Worm (Caenorhabditis elegans) whole organism, L1 larva: ENCODE measurements around the gene pod-2.

Source experiments
- C34B4.2 ChIP-seq: sonication (generic microtip); optimal IDR thresholded peaks from 2 replicates; lab custom pipeline; 2017; ENCODE audit warnings: mild to moderate bottlenecking, missing genetic modification characterization, missing compliant biosample characterization
- ama-1 ChIP-seq: fragments of 150-350 bp; optimal IDR thresholded peaks from 2 replicates; lab custom pipeline; 2014
- blmp-1 ChIP-seq: fragments of 150-350 bp; optimal IDR thresholded peaks from 2 replicates; lab custom pipeline; 2014; ENCODE audit warnings: missing biosample characterization, missing genetic modification characterization
- ceh-8 ChIP-seq: fragments of 200-800 bp; sonication (Bioruptor generic); optimal IDR thresholded peaks from 2 replicates; lab custom pipeline; 2018; ENCODE audit warnings: mild to moderate bottlenecking, missing genetic modification characterization, moderate library complexity, missing compliant biosample characterization
- ceh-82 ChIP-seq, 3 experiments: fragments of 150-350 bp in 1 of 3; sonication (generic microtip) in 2 of 3; optimal IDR thresholded peaks; 2 replicates each; lab custom pipeline; 2014 to 2017; ENCODE audit warnings: missing biosample characterization in 3 of 3, missing genetic modification characterization in 3 of 3
- ceh-88 ChIP-seq: fragments of 200-800 bp; sonication (Bioruptor generic); IDR thresholded peaks from 2 replicates; pipeline ENCODE4 v1.3.6; 2022; ENCODE audit warnings: missing genetic modification characterization, missing compliant biosample characterization
- ces-1 ChIP-seq: fragments of 150-350 bp; optimal IDR thresholded peaks from 2 replicates; lab custom pipeline; 2014; ENCODE audit warnings: missing biosample characterization, missing genetic modification reagents, missing genetic modification characterization
- efl-1 ChIP-seq, 4 experiments: fragments of 150-350 bp; optimal IDR thresholded peaks in 3 of 4; peaks in 1 of 4; 1 replicate in 1 of 4; 2 replicates in 3 of 4; lab custom pipeline; 2014; ENCODE audit warnings: missing biosample characterization in 2 of 4, missing genetic modification characterization in 2 of 4, missing genetic modification reagents in 2 of 4
- efl-3 ChIP-seq: fragments of 200-800 bp; sonication (Bioruptor generic); optimal IDR thresholded peaks from 2 replicates; lab custom pipeline; 2018; ENCODE audit warnings: mild to moderate bottlenecking, missing genetic modification characterization, missing compliant biosample characterization
- egl-27 ChIP-seq, 2 experiments: fragments of 150-350 bp in 1 of 2; sonication (generic microtip); optimal IDR thresholded peaks; 3 replicates each; lab custom pipeline; 2017 to 2018; ENCODE audit warnings: missing biosample characterization in 2 of 2, missing genetic modification characterization in 2 of 2, missing genetic modification reagents in 2 of 2
- elt-2 ChIP-seq: sonication (generic microtip); optimal IDR thresholded peaks from 2 replicates; lab custom pipeline; 2016; ENCODE audit warnings: missing genetic modification characterization, mild to moderate bottlenecking, inconsistent platforms, missing compliant biosample characterization, missing genetic modification reagents
- elt-3 ChIP-seq, 6 experiments: fragments of 150-350 bp in 1 of 6; sonication (generic microtip); optimal IDR thresholded peaks; 2 replicates each; lab custom pipeline; 2017 to 2018; ENCODE audit warnings: missing biosample characterization in 6 of 6, missing genetic modification characterization in 6 of 6, inconsistent platforms in 1 of 6
- ets-5 ChIP-seq: fragments of 200-800 bp; sonication (Bioruptor generic); IDR thresholded peaks from 2 replicates; pipeline ENCODE4 v1.3.6; 2022; ENCODE audit warnings: missing genetic modification characterization, missing compliant biosample characterization
- fkh-8 ChIP-seq: sonication (generic microtip); optimal IDR thresholded peaks from 2 replicates; lab custom pipeline; 2016; ENCODE audit warnings: mild to moderate bottlenecking, missing genetic modification characterization, missing compliant biosample characterization
- grh-1 ChIP-seq: fragments of 200-800 bp; sonication (Bioruptor generic); IDR thresholded peaks from 2 replicates; pipeline ENCODE4 v1.3.6; 2022; ENCODE audit warnings: missing genetic modification reagents, missing genetic modification characterization, missing compliant biosample characterization
- hlh-17 ChIP-seq: fragments of 200-800 bp; sonication (Bioruptor generic); optimal IDR thresholded peaks from 2 replicates; lab custom pipeline; 2018; ENCODE audit warnings: missing genetic modification characterization, mild to moderate bottlenecking, missing compliant biosample characterization, moderate library complexity, borderline replicate concordance
- hlh-4 ChIP-seq: sonication (generic microtip); optimal IDR thresholded peaks from 2 replicates; lab custom pipeline; 2016; ENCODE audit warnings: mild to moderate bottlenecking, missing genetic modification characterization, missing compliant biosample characterization
- jun-1 ChIP-seq: fragments of 150-350 bp; optimal IDR thresholded peaks from 2 replicates; lab custom pipeline; 2014; ENCODE audit warnings: missing biosample characterization, missing genetic modification reagents, missing genetic modification characterization
- lin-13 ChIP-seq: fragments of 150-350 bp; optimal IDR thresholded peaks from 2 replicates; lab custom pipeline; 2014; ENCODE audit warnings: missing biosample characterization, missing genetic modification reagents, missing genetic modification characterization
- lin-14 ChIP-seq: fragments of 200-800 bp; sonication (Bioruptor generic); optimal IDR thresholded peaks from 2 replicates; lab custom pipeline; 2018; ENCODE audit warnings: mild to moderate bottlenecking, missing genetic modification characterization, moderate library complexity, missing compliant biosample characterization
- lin-35 ChIP-seq, 2 experiments: fragments of 150-350 bp; optimal IDR thresholded peaks; 2 replicates each; lab custom pipeline; 2014; ENCODE audit warnings: missing biosample characterization in 2 of 2, missing genetic modification characterization in 2 of 2, missing genetic modification reagents in 2 of 2
- lir-3 ChIP-seq: sonication (generic microtip); optimal IDR thresholded peaks from 2 replicates; lab custom pipeline; 2016; ENCODE audit warnings: mild to moderate bottlenecking, missing genetic modification characterization, moderate library complexity, missing compliant biosample characterization; ENCODE audit not compliant: poor library complexity
- lsy-2 ChIP-seq, 2 experiments: fragments of 150-350 bp; optimal IDR thresholded peaks; 2 replicates each; lab custom pipeline; 2014; ENCODE audit warnings: missing biosample characterization in 2 of 2, missing genetic modification characterization in 2 of 2
- mdl-1 ChIP-seq, 2 experiments: fragments of 150-350 bp; optimal IDR thresholded peaks; 2 replicates each; lab custom pipeline; 2014 to 2017; ENCODE audit warnings: missing biosample characterization in 2 of 2, missing genetic modification characterization in 2 of 2, inconsistent platforms in 1 of 2
- mef-2 ChIP-seq: fragments of 150-350 bp; optimal IDR thresholded peaks from 2 replicates; lab custom pipeline; 2014; ENCODE audit warnings: missing biosample characterization, missing genetic modification characterization
- mep-1 ChIP-seq: fragments of 150-350 bp; optimal IDR thresholded peaks from 2 replicates; lab custom pipeline; 2014; ENCODE audit warnings: missing biosample characterization, missing genetic modification characterization
- nhr-11 ChIP-seq: fragments of 150-350 bp; optimal IDR thresholded peaks from 2 replicates; lab custom pipeline; 2014; ENCODE audit warnings: missing biosample characterization, missing genetic modification characterization
- nhr-20 ChIP-seq: sonication (generic microtip); optimal IDR thresholded peaks from 2 replicates; lab custom pipeline; 2016; ENCODE audit warnings: mild to moderate bottlenecking, missing genetic modification characterization, missing compliant biosample characterization
- nhr-28 ChIP-seq: fragments of 150-350 bp; optimal IDR thresholded peaks from 2 replicates; lab custom pipeline; 2014; ENCODE audit warnings: missing biosample characterization, missing genetic modification characterization
- nhr-47 ChIP-seq: sonication (generic microtip); optimal IDR thresholded peaks from 2 replicates; lab custom pipeline; 2016; ENCODE audit warnings: mild to moderate bottlenecking, missing genetic modification characterization, moderate library complexity, missing compliant biosample characterization
- nhr-71 ChIP-seq: sonication (generic microtip); optimal IDR thresholded peaks from 2 replicates; lab custom pipeline; 2016; ENCODE audit warnings: mild to moderate bottlenecking, missing genetic modification characterization, moderate library complexity, missing compliant biosample characterization
- nhr-76 ChIP-seq: sonication (generic microtip); optimal IDR thresholded peaks from 2 replicates; lab custom pipeline; 2017; ENCODE audit warnings: missing biosample characterization, missing genetic modification characterization
- nhr-77 ChIP-seq: fragments of 150-350 bp; optimal IDR thresholded peaks from 2 replicates; lab custom pipeline; 2014; ENCODE audit warnings: missing biosample characterization, missing genetic modification characterization
- nhr-84 ChIP-seq: sonication (generic microtip); optimal IDR thresholded peaks from 2 replicates; lab custom pipeline; 2017; ENCODE audit warnings: missing biosample characterization, missing genetic modification characterization
- nhr-85 ChIP-seq: sonication (generic microtip); peaks from one replicate; lab custom pipeline; 2016; ENCODE audit warnings: missing genetic modification characterization, inconsistent platforms, missing compliant biosample characterization
- nhr-90 ChIP-seq: sonication (generic microtip); optimal IDR thresholded peaks from 2 replicates; lab custom pipeline; 2016; ENCODE audit warnings: mild to moderate bottlenecking, missing genetic modification characterization, missing compliant biosample characterization; ENCODE audit not compliant: poor library complexity
- pag-3 ChIP-seq: sonication (generic microtip); optimal IDR thresholded peaks from 2 replicates; lab custom pipeline; 2017; ENCODE audit warnings: missing genetic modification characterization, mild to moderate bottlenecking, missing compliant biosample characterization, antibody characterized with exemption, borderline replicate concordance; ENCODE audit not compliant: insufficient read depth
- skn-1 ChIP-seq: fragments of 150-350 bp; optimal IDR thresholded peaks from 2 replicates; lab custom pipeline; 2014; ENCODE audit warnings: missing biosample characterization, missing genetic modification characterization
- sup-37 ChIP-seq: fragments of 200-800 bp; sonication (Bioruptor generic); optimal IDR thresholded peaks from 2 replicates; lab custom pipeline; 2018; ENCODE audit warnings: mild to moderate bottlenecking, missing genetic modification characterization, missing compliant biosample characterization
- swsn-7 ChIP-seq: sonication (generic microtip); optimal IDR thresholded peaks from 2 replicates; lab custom pipeline; 2016; ENCODE audit warnings: missing genetic modification characterization, missing compliant biosample characterization
- tbx-2 ChIP-seq: sonication (generic microtip); optimal IDR thresholded peaks from 2 replicates; lab custom pipeline; 2016; ENCODE audit warnings: missing genetic modification characterization, missing compliant biosample characterization
- tlp-1 ChIP-seq: fragments of 150-350 bp; optimal IDR thresholded peaks from 2 replicates; lab custom pipeline; 2014; ENCODE audit warnings: missing biosample characterization, missing genetic modification characterization
- unc-62 ChIP-seq: fragments of 150-350 bp; optimal IDR thresholded peaks from 2 replicates; lab custom pipeline; 2014; ENCODE audit warnings: missing biosample characterization, missing genetic modification reagents, missing genetic modification characterization
- vab-15 ChIP-seq: sonication (generic microtip); optimal IDR thresholded peaks from 2 replicates; lab custom pipeline; 2017; ENCODE audit warnings: missing genotype, mild to moderate bottlenecking, missing genetic modification characterization, missing compliant biosample characterization
- zip-4 ChIP-seq: fragments of 200-800 bp; sonication (Bioruptor generic); optimal IDR thresholded peaks from 2 replicates; lab custom pipeline; 2018; ENCODE audit warnings: mild to moderate bottlenecking, missing genetic modification characterization, moderate library complexity, missing compliant biosample characterization
- ztf-11 ChIP-seq, 2 experiments: sonication (generic microtip); optimal IDR thresholded peaks; 2 replicates each; lab custom pipeline; 2016 to 2017; ENCODE audit warnings: missing genetic modification characterization in 2 of 2, missing biosample characterization in 1 of 2, missing compliant biosample characterization in 1 of 2

The pod-2 gene

ce11 chrII:1179223-1179622 is 42.6 kb downstream of the pod-2 start, which contains the start of gene nas-27:
TSS of gene nas-27 (minus strand) at chrII:1179323.
- no peak for TF ChIP-seq ets-5 (GFP tag; lab: Robert Waterston, UW)
- TF ChIP-seq efl-1 (optimal IDR thresholded peaks at IDR 0.05; lab: Kevin White, UChicago) = no peak
- peak in 1 of 2 experiments; percentile 46 for TF ChIP-seq efl-1 (GFP tag; optimal IDR thresholded peaks at IDR 0.05 in 1 of 2; lab: Kevin White, UChicago)

ce11 chrII:1188137-1188536 is 51.6 kb downstream of the pod-2 start:
- no peak for TF ChIP-seq tlp-1
- no peak for TF ChIP-seq unc-62 (GFP tag; lab: Kevin White, UChicago)
- no peak for TF ChIP-seq nhr-28 (tag; lab: Kevin White, UChicago)
- no peak for TF ChIP-seq nhr-47 (tag; lab: Kevin White, UChicago)
- TF ChIP-seq elt-2 (tag; lab: Kevin White, UChicago) = peak; percentile 26
- TF ChIP-seq swsn-7 (tag; lab: Kevin White, UChicago) = peak; percentile 4
- no peak for TF ChIP-seq zip-4
- TF ChIP-seq nhr-85 (tag; lab: Kevin White, UChicago) = peak; percentile 87
- no peak for TF ChIP-seq hlh-17
- no peak for TF ChIP-seq egl-27 (tag; optimal IDR thresholded peaks at IDR 0.05; lab: Kevin White, UChicago)
- peak; percentile 44 for TF ChIP-seq nhr-20 (tag; lab: Kevin White, UChicago)
- no peak for TF ChIP-seq nhr-71
- no peak for TF ChIP-seq ama-1
- no peak for TF ChIP-seq ceh-82 (tag; optimal IDR thresholded peaks at IDR 0.05; lab: Kevin White, UChicago)
- no peak for TF ChIP-seq jun-1 (tag; lab: Kevin White, UChicago)
- no peak for TF ChIP-seq ceh-8 (GFP tag; lab: Kevin White, UChicago)
- TF ChIP-seq vab-15 (tag; lab: Kevin White, UChicago) = no peak
- peak; percentile 45 for TF ChIP-seq nhr-90 (tag; lab: Kevin White, UChicago)
- no peak for TF ChIP-seq mdl-1 (tag; optimal IDR thresholded peaks at IDR 0.05; lab: Kevin White, UChicago)
- TF ChIP-seq elt-3 (tag; optimal IDR thresholded peaks at IDR 0.05; lab: Kevin White, UChicago) = peak in 1 of 6 experiments; percentile 68
- TF ChIP-seq nhr-84 (tag; lab: Kevin White, UChicago) = no peak
- no peak for TF ChIP-seq ztf-11 (tag; optimal IDR thresholded peaks at IDR 0.05; lab: Kevin White, UChicago)
- no peak for TF ChIP-seq ceh-88 (GFP tag; lab: Robert Waterston, UW)
- no peak for TF ChIP-seq C34B4.2 (tag; lab: Kevin White, UChicago)
- peak; percentile 41; the same call in 1 of the 2 replicates for TF ChIP-seq grh-1 (GFP tag; lab: Robert Waterston, UW)
- peak in 1 of 2 experiments; percentile 49 for TF ChIP-seq lin-35 (GFP tag; optimal IDR thresholded peaks at IDR 0.05; lab: Kevin White, UChicago)
- no peak for TF ChIP-seq efl-3 (GFP tag; lab: Kevin White, UChicago)
- TF ChIP-seq mef-2 (tag; lab: Kevin White, UChicago) = no peak
- TF ChIP-seq ces-1 (GFP tag; lab: Kevin White, UChicago) = no peak
- no peak for TF ChIP-seq skn-1 (tag; lab: Kevin White, UChicago)
- TF ChIP-seq tbx-2 (tag; lab: Kevin White, UChicago) = no peak
- peak; percentile 55 for TF ChIP-seq mep-1
- peak; percentile 13 to 28 for TF ChIP-seq lsy-2 (tag; optimal IDR thresholded peaks at IDR 0.05; lab: Kevin White, UChicago)
- peak; percentile 80 for TF ChIP-seq blmp-1 (tag; lab: Kevin White, UChicago)
- TF ChIP-seq efl-1 (optimal IDR thresholded peaks at IDR 0.05; lab: Kevin White, UChicago) = peak in 1 of 2 experiments; percentile 26
- peak in 1 of 2 experiments; percentile 72 for TF ChIP-seq efl-1 (GFP tag; optimal IDR thresholded peaks at IDR 0.05 in 1 of 2; lab: Kevin White, UChicago)

- peak; percentile 76 for TF ChIP-seq pag-3
- TF ChIP-seq elt-2 (tag; lab: Kevin White, UChicago) = peak; percentile 54
- TF ChIP-seq nhr-77 (tag; lab: Kevin White, UChicago) = no peak
- no peak for TF ChIP-seq lin-35 (GFP tag; optimal IDR thresholded peaks at IDR 0.05; lab: Kevin White, UChicago)
- no peak for TF ChIP-seq ceh-8 (GFP tag; lab: Kevin White, UChicago)
- no peak for TF ChIP-seq grh-1 (GFP tag; lab: Robert Waterston, UW)
- no peak for TF ChIP-seq fkh-8 (tag; lab: Kevin White, UChicago)
- no peak for TF ChIP-seq tlp-1
- no peak for TF ChIP-seq vab-15 (tag; lab: Kevin White, UChicago)
- peak; percentile 72 for TF ChIP-seq nhr-85 (tag; lab: Kevin White, UChicago)
- peak; percentile 95 for TF ChIP-seq blmp-1 (tag; lab: Kevin White, UChicago)
- no peak for TF ChIP-seq efl-3 (GFP tag; lab: Kevin White, UChicago)
- TF ChIP-seq lin-13 (GFP tag; lab: Kevin White, UChicago) = no peak
- peak; percentile 49 for TF ChIP-seq lin-14 (GFP tag; lab: Kevin White, UChicago)
- no peak for TF ChIP-seq nhr-76 (tag; lab: Kevin White, UChicago)
- TF ChIP-seq hlh-4 (tag; lab: Kevin White, UChicago) = no peak
- TF ChIP-seq sup-37 = no peak
- TF ChIP-seq efl-1 (optimal IDR thresholded peaks at IDR 0.05; lab: Kevin White, UChicago) = no peak
- TF ChIP-seq efl-1 (GFP tag; optimal IDR thresholded peaks at IDR 0.05 in 1 of 2; lab: Kevin White, UChicago) = no peak
- no peak for TF ChIP-seq skn-1 (tag; lab: Kevin White, UChicago)
- no peak for TF ChIP-seq lir-3 (tag; lab: Kevin White, UChicago)
- no peak for TF ChIP-seq nhr-11 (tag; lab: Kevin White, UChicago)
- peak in 4 of 6 experiments; percentile 26 to 71 (median 47) for TF ChIP-seq elt-3 (tag; optimal IDR thresholded peaks at IDR 0.05; lab: Kevin White, UChicago)
Observed at ce11 chrII:1189652-1190051, 53.1 kb downstream of the pod-2 start.
